Fruit fly (Drosophila melanogaster) whole organism: ENCODE measurements around the gene Klc.

Experiments used
- CG8478 ChIP-seq: fragments of >200 bp; optimal IDR thresholded peaks from 2 replicates; lab custom pipeline; 2018; ENCODE audit warnings: inconsistent platforms
- Dll ChIP-seq: fragments of >200 bp; optimal IDR thresholded peaks from 2 replicates; lab custom pipeline; 2017
- pan ChIP-seq: fragments of >200 bp; optimal IDR thresholded peaks from 2 replicates; lab custom pipeline; 2017
- usp ChIP-seq: fragments of >200 bp; optimal IDR thresholded peaks from 2 replicates; lab custom pipeline; 2017; ENCODE audit warnings: missing biosample characterization, missing genetic modification characterization, mixed read lengths

- TF ChIP-seq pan (lab: Kevin White, UChicago) = no peak
- TF ChIP-seq CG8478 (lab: Kevin White, UChicago) = no peak
- TF ChIP-seq Dll (lab: Kevin White, UChicago) = no peak
- TF ChIP-seq usp (GFP tag; lab: Kevin White, UChicago) = no peak
Measured at dm6 chr3L:12734550-12735012, 15.3 kb downstream of the Klc start, which contains the start of the genes SmD1 and Ptp69D.
